Worm (Caenorhabditis elegans): ENCODE results near the gene zip-7.
"Not testable (repeated sequence)": the region's sequence is repeated elsewhere in the genome, so short reads cannot be mapped to it uniquely, and the experiment has no call there.

Gene zip-7

DNA sequence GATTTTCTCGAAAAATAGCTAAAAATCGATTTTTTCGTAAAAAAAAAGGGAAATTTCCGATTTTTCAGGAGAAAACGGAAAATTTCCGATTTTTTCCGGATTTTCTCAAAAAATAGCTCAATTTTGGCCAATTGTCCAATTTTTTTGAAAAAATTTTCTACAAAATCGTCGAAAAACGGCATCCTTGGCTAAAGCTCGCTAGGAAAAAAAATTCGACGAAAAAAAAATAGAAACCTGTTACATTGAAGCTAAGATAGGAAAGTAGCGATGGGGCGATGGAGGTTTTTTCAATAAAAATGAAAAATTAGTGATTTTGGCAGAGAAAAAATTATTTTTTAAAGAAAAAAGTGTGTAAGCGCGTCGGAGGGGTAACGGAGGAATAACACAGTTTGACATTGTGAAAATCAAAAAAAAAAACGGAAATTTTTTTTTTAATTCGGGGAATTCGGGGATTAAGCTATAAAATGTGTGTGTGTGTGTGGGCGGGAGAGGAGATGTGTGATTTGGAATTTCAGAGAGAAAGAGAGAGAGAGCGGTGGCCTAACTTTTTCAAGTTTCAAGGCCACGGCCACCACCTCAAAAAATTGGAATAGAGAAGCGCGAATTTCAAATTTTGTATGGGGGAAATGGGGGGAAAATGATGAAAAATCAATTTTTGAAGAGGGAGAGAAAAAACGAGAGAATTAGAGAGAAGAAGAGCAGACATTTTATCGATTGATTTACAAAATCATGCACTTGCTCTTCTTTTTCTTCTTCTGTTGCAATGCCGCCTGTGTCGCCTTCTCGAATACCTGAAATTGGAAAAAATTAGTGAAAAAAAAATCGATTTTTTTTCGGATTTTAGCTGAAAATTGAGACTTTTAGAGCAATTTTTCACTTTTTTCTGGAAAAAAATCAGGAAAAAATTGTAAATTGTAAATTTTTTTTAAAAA lies 21.9 kb downstream of the zip-7 start:
- TF ChIP-seq fkh-10 (GFP tag; optimal IDR thresholded peaks at IDR 0.05) (no peak), sea-2 (GFP tag; optimal IDR thresholded peaks at IDR 0.05) (no peak), egl-5 (tag; optimal IDR thresholded peaks at IDR 0.05) (no peak), ceh-28 (tag; optimal IDR thresholded peaks at IDR 0.05) (peak; percentile 11)

DNA sequence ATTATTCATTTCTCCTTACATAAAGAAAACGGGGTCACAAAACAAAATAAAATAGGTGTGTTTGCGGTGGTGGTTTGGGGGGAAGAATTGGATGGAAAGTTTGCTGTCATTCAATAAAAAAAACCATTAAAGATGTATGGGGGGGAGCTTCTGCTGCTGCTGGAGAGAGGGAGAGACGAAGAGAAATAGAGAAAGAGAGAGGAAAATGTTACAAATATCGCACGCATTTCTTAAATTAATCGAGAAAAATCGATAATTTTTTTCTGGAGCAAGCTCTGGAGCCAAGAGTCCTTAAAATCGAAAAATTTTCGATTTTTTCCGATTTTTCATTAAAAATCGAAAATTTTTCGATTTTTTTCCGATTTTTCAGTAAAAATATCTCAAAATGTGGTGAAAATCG lies 22.7 kb downstream of the zip-7 start:
- peak; percentile 58 for TF ChIP-seq ama-1 (optimal IDR thresholded peaks at IDR 0.05)
- TF ChIP-seq ceh-28 (tag; optimal IDR thresholded peaks at IDR 0.05): peak; percentile 85
- TF ChIP-seq elt-2 (tag; optimal IDR thresholded peaks at IDR 0.05): peak; percentile 20
- TF ChIP-seq fkh-2 (tag; optimal IDR thresholded peaks at IDR 0.05): no peak
- TF ChIP-seq egl-5 (tag; optimal IDR thresholded peaks at IDR 0.05): peak; percentile 88

DNA sequence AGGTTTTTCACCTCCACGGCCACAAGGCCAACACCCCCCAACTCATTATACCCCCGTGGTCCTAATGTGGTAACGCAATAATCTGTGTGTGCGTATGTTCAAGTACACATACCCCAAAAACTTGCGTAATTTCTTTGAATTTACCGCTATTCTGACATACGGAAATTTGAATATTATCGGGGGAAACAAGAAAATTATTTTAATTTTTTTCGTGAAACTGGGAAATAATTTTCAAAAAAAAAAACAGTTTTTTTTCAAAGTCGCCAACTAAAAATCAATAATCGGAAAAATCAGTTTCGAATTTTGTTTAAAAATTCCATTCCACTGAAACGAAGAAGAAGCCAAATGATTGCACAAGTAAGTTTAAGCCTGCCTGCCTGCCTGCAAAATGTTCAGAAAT lies 24.6 kb downstream of the zip-7 start, which contains the start of gene Y51H4A.938:
Gene Y51H4A.938, plus strand, starts transcription at position 301 of the 400 bp plus-strand sequence.
- not testable (repeated sequence) for TF ChIP-seq zag-1, hmg-11, lin-39 (tag; optimal IDR thresholded peaks at IDR 0.05)

DNA sequence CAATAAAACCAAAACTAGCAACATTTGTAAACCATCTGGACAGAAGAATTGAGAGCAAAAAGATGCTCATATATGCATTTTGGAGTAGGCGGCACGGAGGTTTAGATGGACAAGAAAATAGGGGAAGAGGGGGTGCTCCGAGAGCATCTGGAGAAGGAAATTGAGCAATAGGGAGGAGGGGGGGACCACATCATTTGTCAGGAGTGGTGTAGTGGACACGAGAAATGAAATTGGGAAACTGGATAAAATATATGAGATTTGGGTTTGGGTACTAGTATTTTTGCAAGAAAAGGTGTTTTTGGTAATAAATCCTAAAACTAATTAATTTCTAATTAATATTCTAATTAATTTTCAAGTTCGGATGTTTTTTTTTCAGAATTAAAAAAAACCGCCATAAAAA lies 28.3 kb downstream of the zip-7 start, which contains the start of gene Y51H4A.1:
Gene Y51H4A.1, minus strand, starts transcription at position 127 of the 400 bp plus-strand sequence.
- TF ChIP-seq snpc-4 (tag; optimal IDR thresholded peaks at IDR 0.05): no peak
- no peak for TF ChIP-seq eor-1 (tag; optimal IDR thresholded peaks at IDR 0.05)
- no peak for TF ChIP-seq lsy-12 (tag; optimal IDR thresholded peaks at IDR 0.05)
- no peak for TF ChIP-seq tbx-2 (tag; optimal IDR thresholded peaks at IDR 0.05)
- no peak for TF ChIP-seq nhr-28 (tag; optimal IDR thresholded peaks at IDR 0.05)
- no peak for TF ChIP-seq nhr-237 (tag; optimal IDR thresholded peaks at IDR 0.05)
- no peak for TF ChIP-seq unc-62 (GFP tag; optimal IDR thresholded peaks at IDR 0.05)
- TF ChIP-seq ceh-28 (tag; optimal IDR thresholded peaks at IDR 0.05): no peak
- no peak for TF ChIP-seq aly-2 (tag; optimal IDR thresholded peaks at IDR 0.05)
- TF ChIP-seq elt-1 (tag; optimal IDR thresholded peaks at IDR 0.05): no peak
- no peak for TF ChIP-seq daf-12 (tag; optimal IDR thresholded peaks at IDR 0.05)
- no peak for TF ChIP-seq R02D3.7 (tag; optimal IDR thresholded peaks at IDR 0.05)
- no peak for TF ChIP-seq nhr-12 (tag; optimal IDR thresholded peaks at IDR 0.05)

DNA sequence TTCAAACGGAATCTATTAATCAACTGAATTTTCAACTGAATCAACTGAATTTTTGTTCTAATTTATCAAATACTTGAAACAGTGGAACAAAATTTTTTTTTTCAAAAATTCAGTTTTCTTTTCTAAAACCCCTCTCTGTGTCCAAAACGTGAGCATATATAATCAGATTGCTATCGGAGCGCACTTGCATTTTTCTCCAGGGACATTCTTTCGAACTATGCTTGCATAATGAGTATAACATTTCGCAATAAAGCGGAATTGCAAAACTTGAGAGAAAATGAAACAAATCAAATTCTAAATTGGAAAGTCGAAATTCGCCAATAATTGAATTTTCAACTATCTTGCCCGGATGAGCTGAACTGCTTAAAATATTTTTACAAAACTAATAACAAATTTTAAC lies 29.4 kb downstream of the zip-7 start:
- TF ChIP-seq nfya-1 (tag; optimal IDR thresholded peaks at IDR 0.05; ENCODE audit: insufficient read depth): peak; percentile 16
- TF ChIP-seq tbx-2 (tag; optimal IDR thresholded peaks at IDR 0.05): no peak
- no peak for TF ChIP-seq sea-2 (GFP tag; optimal IDR thresholded peaks at IDR 0.05)
- TF ChIP-seq lin-39 (tag; optimal IDR thresholded peaks at IDR 0.05): peak; percentile 3
- no peak for TF ChIP-seq nhr-11 (tag; optimal IDR thresholded peaks at IDR 0.05)

DNA sequence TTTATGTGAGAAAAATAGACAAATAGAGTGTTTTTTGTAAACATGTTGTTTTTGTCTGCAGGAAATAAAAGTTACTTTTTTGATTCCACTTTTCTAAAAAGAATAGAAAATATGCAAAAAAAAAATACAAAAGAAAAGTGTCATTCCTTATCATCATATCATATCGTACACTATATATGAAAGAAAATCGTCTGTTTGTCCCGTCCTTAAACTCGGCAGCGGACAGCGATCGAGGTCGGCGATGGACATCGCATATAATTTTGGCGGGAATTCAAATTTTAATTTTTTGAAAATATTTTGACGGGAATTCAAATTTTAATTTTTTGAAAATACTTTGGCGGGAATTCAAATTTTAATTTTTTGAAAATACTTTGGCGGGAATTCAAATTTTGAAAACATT lies 33.9 kb downstream of the zip-7 start:
- TF ChIP-seq unc-39 (tag; optimal IDR thresholded peaks at IDR 0.05) (no peak), aly-2 (tag; optimal IDR thresholded peaks at IDR 0.05) (no peak), ama-1 (optimal IDR thresholded peaks at IDR 0.05) (no peak), ceh-28 (tag; optimal IDR thresholded peaks at IDR 0.05) (no peak), lin-15B (tag; optimal IDR thresholded peaks at IDR 0.05) (no peak), ceh-9 (tag; optimal IDR thresholded peaks at IDR 0.05) (no peak), tbx-2 (tag; optimal IDR thresholded peaks at IDR 0.05) (no peak), sea-2 (GFP tag; optimal IDR thresholded peaks at IDR 0.05) (no peak), fkh-10 (GFP tag; optimal IDR thresholded peaks at IDR 0.05) (no peak)

DNA sequence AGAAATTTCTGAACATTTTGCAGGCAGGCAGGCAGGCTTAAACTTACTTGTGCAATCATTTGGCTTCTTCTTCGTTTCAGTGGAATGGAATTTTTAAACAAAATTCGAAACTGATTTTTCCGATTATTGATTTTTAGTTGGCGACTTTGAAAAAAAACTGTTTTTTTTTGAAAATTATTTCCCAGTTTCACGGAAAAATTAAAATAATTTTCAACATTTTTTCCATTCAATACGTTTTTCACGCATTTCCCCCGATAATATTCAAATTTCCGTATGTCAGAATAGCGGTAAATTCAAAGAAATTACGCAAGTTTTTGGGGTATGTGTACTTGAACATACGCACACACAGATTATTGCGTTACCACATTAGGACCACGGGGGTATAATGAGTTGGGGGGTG lies 34.6 kb downstream of the zip-7 start, which contains the start of gene VY10G11R.1:
Gene VY10G11R.1, minus strand, starts transcription at position 101 of the 400 bp plus-strand sequence.
- TF ChIP-seq nhr-28, hmg-11, nhr-76 (tag; optimal IDR thresholded peaks at IDR 0.05): not testable (repeated sequence)

Measured in whole organism, L3 larva.